Worm (Caenorhabditis elegans) whole organism, L3 larva: Measurements from ENCODE around the gene gcy-15.

ENCODE experiments used
- lsy-12 ChIP-seq: sonication (generic microtip); optimal IDR thresholded peaks from 2 replicates; lab custom pipeline; 2016; ENCODE audit warnings: mild to moderate bottlenecking, missing genetic modification characterization, missing compliant biosample characterization
- snpc-4 ChIP-seq: fragments of 150-350 bp; optimal IDR thresholded peaks from 2 replicates; lab custom pipeline; 2014; ENCODE audit warnings: missing biosample characterization, missing genetic modification characterization
- tbx-2 ChIP-seq: sonication (generic microtip); optimal IDR thresholded peaks from 2 replicates; lab custom pipeline; 2016; ENCODE audit warnings: mild to moderate bottlenecking, missing genetic modification characterization, missing compliant biosample characterization
- zag-1 ChIP-seq: fragments of 150-350 bp; optimal IDR thresholded peaks from 2 replicates; lab custom pipeline; 2014; ENCODE audit warnings: missing biosample characterization, missing genetic modification characterization

DNA sequence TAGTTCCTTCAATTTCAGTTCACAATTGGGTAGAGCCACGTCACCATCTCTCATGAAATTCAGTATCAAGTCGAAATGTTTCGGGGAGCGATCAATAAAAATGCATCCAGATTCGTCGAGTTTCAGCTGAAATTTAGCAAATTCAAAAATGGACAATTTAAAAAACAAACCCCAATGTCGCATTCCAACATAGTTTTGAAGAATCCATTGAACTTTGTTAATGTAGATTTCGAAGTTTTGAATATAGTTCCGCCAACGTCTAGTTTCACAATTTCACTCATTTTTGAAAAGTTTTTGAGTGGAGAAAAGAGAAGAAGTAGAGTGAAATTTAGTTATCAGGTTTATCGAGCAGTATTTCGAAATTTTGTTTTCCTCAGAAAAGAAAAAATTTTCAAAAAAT lies 24.9 kb upstream of the gcy-15 start, which contains the start of gene ZC239.14:
- TF ChIP-seq tbx-2 (tag; lab: Kevin White, UChicago) (no peak), zag-1 (no peak), lsy-12 (no peak), snpc-4 (tag; lab: Kevin White, UChicago) (no peak)
